Worm (Caenorhabditis elegans): ENCODE measurements around the gene cnx-1.

cnx-1 gene

DNA sequence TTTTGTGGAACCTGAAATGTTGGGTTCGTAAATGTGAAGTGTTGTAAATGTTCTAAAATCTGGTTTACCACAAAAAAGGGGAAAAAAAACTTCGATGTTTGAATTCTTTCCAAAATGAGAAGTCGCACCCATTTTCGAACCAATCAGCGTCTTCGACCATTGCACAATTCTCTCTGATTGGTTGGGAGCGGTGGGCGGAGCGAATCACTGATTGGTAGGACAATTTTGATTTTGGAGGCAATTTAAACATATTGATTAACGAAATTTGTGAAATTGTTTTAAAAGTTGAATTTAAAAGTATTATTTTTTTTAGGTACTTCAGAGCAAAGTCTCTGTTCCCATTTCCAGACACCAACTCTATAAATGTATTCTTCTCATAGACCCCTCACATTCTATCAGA, 27.9 kb downstream of the cnx-1 start:
- TF ChIP-seq alr-1 (tag; optimal IDR thresholded peaks at IDR 0.05) (no peak), peb-1 (tag; optimal IDR thresholded peaks at IDR 0.05) (no peak), zag-1 (tag; optimal IDR thresholded peaks at IDR 0.05) (no peak), ztf-1 (GFP tag; conservative IDR thresholded peaks at IDR 0.05) (no peak), R02D3.7 (tag; optimal IDR thresholded peaks at IDR 0.05) (no peak), nhr-21 (tag; optimal IDR thresholded peaks at IDR 0.05) (no peak), mab-5 (tag; optimal IDR thresholded peaks at IDR 0.05) (no peak), nhr-11 (tag; optimal IDR thresholded peaks at IDR 0.05) (no peak)

- no peak for TF ChIP-seq elt-3 (tag; optimal IDR thresholded peaks at IDR 0.05)
- no peak for TF ChIP-seq dmd-4 (tag; optimal IDR thresholded peaks at IDR 0.05)
- TF ChIP-seq elt-1 (tag; optimal IDR thresholded peaks at IDR 0.05), result no peak
- no peak for TF ChIP-seq lin-13 (GFP tag; optimal IDR thresholded peaks at IDR 0.05)
- peak; percentile 84 for TF ChIP-seq crh-2 (tag; optimal IDR thresholded peaks at IDR 0.05)
- TF ChIP-seq aly-2 (tag; optimal IDR thresholded peaks at IDR 0.05), result no peak
- TF ChIP-seq mbf-1 (tag; optimal IDR thresholded peaks at IDR 0.05), result no peak
- peak; percentile 95 for TF ChIP-seq fos-1 (tag; optimal IDR thresholded peaks at IDR 0.05)
- no peak for TF ChIP-seq alr-1 (tag; optimal IDR thresholded peaks at IDR 0.05)
- no peak for TF ChIP-seq ama-1 (optimal IDR thresholded peaks at IDR 0.05)
Observed at ce11 chrIII:9786776-9787175, 30.2 kb downstream of the cnx-1 start.

- TF ChIP-seq nhr-129 (tag; optimal IDR thresholded peaks at IDR 0.05) (no peak), blmp-1 (tag; optimal IDR thresholded peaks at IDR 0.05; ENCODE audit: insufficient read depth) (no peak), fos-1 (tag; optimal IDR thresholded peaks at IDR 0.05) (no peak), ztf-1 (GFP tag; conservative IDR thresholded peaks at IDR 0.05) (no peak), C34F6.9 (tag; optimal IDR thresholded peaks at IDR 0.05) (no peak), mab-5 (tag; optimal IDR thresholded peaks at IDR 0.05) (no peak), unc-55 (GFP tag; optimal IDR thresholded peaks at IDR 0.05) (no peak), nhr-25 (tag; optimal IDR thresholded peaks at IDR 0.05) (peak; percentile 44), lin-39 (tag; optimal IDR thresholded peaks at IDR 0.05) (no peak), crh-2 (tag; optimal IDR thresholded peaks at IDR 0.05) (peak; percentile 45), ama-1 (optimal IDR thresholded peaks at IDR 0.05) (no peak), elt-1 (tag; optimal IDR thresholded peaks at IDR 0.05) (no peak), peb-1 (tag; optimal IDR thresholded peaks at IDR 0.05) (no peak), R02D3.7 (tag; optimal IDR thresholded peaks at IDR 0.05) (no peak), nhr-237 (tag; optimal IDR thresholded peaks at IDR 0.05) (no peak), aly-2 (tag; optimal IDR thresholded peaks at IDR 0.05) (no peak), nhr-77 (tag; optimal IDR thresholded peaks at IDR 0.05) (no peak), mdl-1 (tag; optimal IDR thresholded peaks at IDR 0.05) (no peak), F13H6.1 (tag; optimal IDR thresholded peaks at IDR 0.05) (no peak), egl-27 (tag; optimal IDR thresholded peaks at IDR 0.05) (no peak), lin-13 (GFP tag; optimal IDR thresholded peaks at IDR 0.05) (peak; percentile 57), nhr-10 (tag; optimal IDR thresholded peaks at IDR 0.05) (no peak), ceh-82 (tag; optimal IDR thresholded peaks at IDR 0.05) (no peak), ztf-11 (tag; optimal IDR thresholded peaks at IDR 0.05) (no peak), snpc-4 (tag; optimal IDR thresholded peaks at IDR 0.05) (no peak), Y55F3AM.14 (GFP tag; optimal IDR thresholded peaks at IDR 0.05) (no peak), unc-62 (GFP tag; optimal IDR thresholded peaks at IDR 0.05) (no peak), mbf-1 (tag; optimal IDR thresholded peaks at IDR 0.05) (no peak), unc-39 (tag; optimal IDR thresholded peaks at IDR 0.05) (no peak), lsy-2 (tag; optimal IDR thresholded peaks at IDR 0.05) (peak in 1 of 2 experiments; percentile 45), gmeb-1 (tag; optimal IDR thresholded peaks at IDR 0.05) (peak; percentile 44), ztf-4 (tag; optimal IDR thresholded peaks at IDR 0.05) (no peak), nhr-11 (tag; optimal IDR thresholded peaks at IDR 0.05) (no peak), alr-1 (tag; optimal IDR thresholded peaks at IDR 0.05) (no peak), ZK546.5 (tag; optimal IDR thresholded peaks at IDR 0.05) (no peak), ceh-16 (tag; optimal IDR thresholded peaks at IDR 0.05) (no peak), elt-3 (tag; optimal IDR thresholded peaks at IDR 0.05) (no peak), nhr-12 (tag; optimal IDR thresholded peaks at IDR 0.05) (no peak), nhr-21 (tag; optimal IDR thresholded peaks at IDR 0.05) (peak; percentile 47), nhr-23 (tag; optimal IDR thresholded peaks at IDR 0.05) (no peak), zag-1 (tag; optimal IDR thresholded peaks at IDR 0.05) (no peak), sma-3 (GFP tag; optimal IDR thresholded peaks at IDR 0.05) (peak; percentile 25), skn-1 (tag; optimal IDR thresholded peaks at IDR 0.05) (no peak), sem-4 (tag; optimal IDR thresholded peaks at IDR 0.05) (no peak), dmd-4 (tag; optimal IDR thresholded peaks at IDR 0.05) (no peak), nhr-6 (tag; optimal IDR thresholded peaks at IDR 0.05) (no peak), lin-11 (tag; optimal IDR thresholded peaks at IDR 0.05) (no peak), sma-9 (GFP tag; optimal IDR thresholded peaks at IDR 0.05) (peak; percentile 27), sma-9 (tag; optimal IDR thresholded peaks at IDR 0.05) (no peak)
Observed at ce11 chrIII:9783133-9783590, 33.8 kb downstream of the cnx-1 start.
